Fruit fly (Drosophila melanogaster) S2 (cell line): ENCODE results near the gene Mtp.

Experiments
- CG8478 ChIP-seq: fragments of >200 bp; optimal IDR thresholded peaks from 2 replicates; lab custom pipeline; 2018
- CTCF ChIP-seq, 2 experiments: fragments of >200 bp; optimal IDR thresholded peaks; 2 replicates each; lab custom pipeline; 2018

Mtp gene

dm6 chr2L:20889857-20890606, 32.6 kb downstream of the Mtp start:
- TF ChIP-seq CTCF (optimal IDR thresholded peaks at IDR 0.05; lab: Kevin White, UChicago) (no peak), CG8478 (lab: Kevin White, UChicago) (no peak)

DNA sequence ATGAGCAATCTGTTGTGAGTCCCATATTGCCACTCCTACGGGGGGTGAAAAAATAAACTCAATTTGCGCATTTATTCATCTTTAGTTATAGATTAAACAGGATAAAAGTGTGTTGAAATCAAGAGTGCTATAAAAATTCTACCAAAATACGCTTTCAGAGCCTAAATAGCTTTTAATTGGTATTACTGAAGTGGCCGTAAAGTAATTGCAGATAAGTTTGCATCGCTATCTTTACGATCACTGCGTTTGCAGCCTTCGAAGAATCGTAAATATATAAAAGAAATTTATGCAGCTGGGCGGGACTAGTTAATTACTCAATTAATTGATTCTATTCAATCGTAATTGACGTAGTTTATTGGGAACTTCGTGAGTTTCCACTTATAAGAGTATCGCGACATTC, 35.4 kb downstream of the Mtp start:
- no peak for TF ChIP-seq CTCF (optimal IDR thresholded peaks at IDR 0.05; lab: Kevin White, UChicago)

- TF ChIP-seq CG8478 (lab: Kevin White, UChicago) (no peak), CTCF (optimal IDR thresholded peaks at IDR 0.05; lab: Kevin White, UChicago) (no peak)
These were observed 36.7 kb downstream of the Mtp start for dm6 chr2L:20885889-20886507.

DNA sequence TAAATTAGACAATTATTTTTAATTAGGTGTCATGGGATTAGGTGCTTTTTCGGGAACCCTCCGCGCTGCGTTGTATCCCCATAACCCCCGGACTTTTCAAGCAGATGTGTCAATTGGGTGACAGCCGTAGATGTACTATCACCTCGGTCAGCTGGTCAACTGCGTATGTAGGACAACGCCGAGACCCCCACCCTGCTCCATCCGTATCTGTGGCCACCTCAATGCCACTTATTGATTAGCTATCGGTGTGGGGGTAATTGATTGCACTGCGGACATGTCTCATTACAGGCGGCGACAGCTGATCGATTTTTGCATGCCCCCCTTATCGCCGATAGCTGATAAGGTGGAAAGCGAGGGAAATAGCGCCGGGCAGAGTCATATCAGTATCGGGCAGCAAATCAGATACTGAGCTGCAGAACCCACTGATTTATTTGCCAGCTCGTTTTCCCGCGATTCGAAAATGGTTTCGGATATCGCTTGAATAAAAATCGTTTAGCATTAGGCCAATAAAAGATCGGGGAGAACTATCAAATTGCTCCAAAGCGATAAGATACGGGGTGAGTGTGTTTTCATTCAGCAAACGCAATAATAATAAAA, 39.0 kb downstream of the Mtp start:
- no peak for TF ChIP-seq CTCF (optimal IDR thresholded peaks at IDR 0.05; lab: Kevin White, UChicago)
- no peak for TF ChIP-seq CG8478 (lab: Kevin White, UChicago)

- TF ChIP-seq CTCF (optimal IDR thresholded peaks at IDR 0.05; lab: Kevin White, UChicago) (no peak), CG8478 (lab: Kevin White, UChicago) (no peak)
These were observed 39.6 kb downstream of the Mtp start for dm6 chr2L:20883097-20883496.

DNA sequence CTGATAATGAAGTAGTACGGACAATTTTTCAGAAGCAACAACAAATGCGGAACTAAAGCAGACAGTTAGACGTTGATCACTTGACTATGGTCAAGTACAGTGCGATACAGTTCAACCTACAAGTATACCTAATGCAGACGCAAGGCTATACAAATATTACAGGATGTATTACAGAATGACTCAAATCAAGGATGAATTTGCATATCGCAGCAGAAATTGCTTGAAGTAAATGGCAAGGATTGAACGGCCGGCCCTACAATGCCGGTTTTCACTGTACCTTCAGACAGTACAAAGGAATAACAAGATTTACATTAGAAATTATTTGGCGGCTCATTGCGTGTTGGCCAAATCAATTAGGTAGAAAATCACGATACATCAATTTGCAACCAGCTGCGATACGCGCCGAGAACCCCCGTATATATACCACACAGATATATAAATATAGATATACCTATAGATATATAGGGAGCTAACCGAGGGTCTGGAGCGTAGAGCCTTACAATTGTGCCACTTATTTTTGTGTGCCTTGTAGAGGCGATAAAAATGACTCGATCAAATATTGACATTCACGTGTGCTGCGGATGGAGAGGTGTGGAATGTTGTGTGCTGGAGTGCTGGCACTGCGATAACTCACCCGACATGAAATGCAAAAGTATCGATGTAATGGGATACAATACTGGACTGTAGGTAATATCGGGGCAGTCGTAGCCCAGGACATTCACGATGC, 41.2 kb downstream of the Mtp start:
- no peak for TF ChIP-seq CTCF (optimal IDR thresholded peaks at IDR 0.05; lab: Kevin White, UChicago)
- no peak for TF ChIP-seq CG8478 (lab: Kevin White, UChicago)

dm6 chr2L:20880476-20880875, 42.2 kb downstream of the Mtp start:
- TF ChIP-seq CG8478 (lab: Kevin White, UChicago) (no peak), CTCF (optimal IDR thresholded peaks at IDR 0.05; lab: Kevin White, UChicago) (no peak)

dm6 chr2L:20879567-20880141, 43.0 kb downstream of the Mtp start:
- TF ChIP-seq CG8478 (lab: Kevin White, UChicago) (no peak), CTCF (optimal IDR thresholded peaks at IDR 0.05; lab: Kevin White, UChicago) (no peak)

- TF ChIP-seq CG8478 (lab: Kevin White, UChicago) (no peak), CTCF (optimal IDR thresholded peaks at IDR 0.05; lab: Kevin White, UChicago) (no peak)
These were observed 44.2 kb downstream of the Mtp start for dm6 chr2L:20878463-20878862.

dm6 chr2L:20878052-20878451, 44.6 kb downstream of the Mtp start:
- TF ChIP-seq CG8478 (lab: Kevin White, UChicago) (no peak), CTCF (optimal IDR thresholded peaks at IDR 0.05; lab: Kevin White, UChicago) (no peak)

DNA sequence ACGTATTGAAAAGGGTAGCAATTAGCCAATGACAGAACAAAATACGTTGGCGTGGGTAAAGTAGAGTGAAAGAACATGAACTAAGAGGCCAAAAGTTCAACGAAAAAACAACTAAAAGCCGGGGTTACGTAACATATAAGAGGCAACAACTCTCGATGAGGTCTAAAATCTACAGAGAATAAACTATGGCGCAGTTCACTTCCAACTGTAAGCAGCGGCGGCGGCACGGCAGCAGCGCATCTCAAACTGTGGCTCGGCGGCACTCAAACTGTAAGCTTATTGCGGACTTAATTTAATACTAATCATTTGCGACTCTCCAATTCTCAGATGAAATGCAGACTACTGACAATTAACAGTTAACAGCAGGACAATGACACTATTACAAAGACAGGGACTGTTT, 48.2 kb downstream of the Mtp start:
- TF ChIP-seq CTCF (optimal IDR thresholded peaks at IDR 0.05; lab: Kevin White, UChicago) (peak in 1 of 2 experiments; percentile 26), CG8478 (lab: Kevin White, UChicago) (no peak)

dm6 chr2L:20869804-20870295, 52.8 kb downstream of the Mtp start, which contains the start of gene CG14401:
TSS of gene CG14401 (plus strand) at chr2L:20869854.
- no peak for TF ChIP-seq CG8478 (lab: Kevin White, UChicago)
- no peak for TF ChIP-seq CTCF (optimal IDR thresholded peaks at IDR 0.05; lab: Kevin White, UChicago)
